Fruit fly (Drosophila melanogaster) whole organism, wandering third instar larva: ENCODE results near the gene TwdlX.

ENCODE experiments used
- Dfd ChIP-seq: fragments of >200 bp; optimal IDR thresholded peaks from 2 replicates; lab custom pipeline; 2017; ENCODE audit warnings: missing biosample characterization, missing genetic modification characterization
- GATAd ChIP-seq: sonication (Bioruptor generic); optimal IDR thresholded peaks from 2 replicates; lab custom pipeline; 2016; ENCODE audit warnings: missing biosample characterization, missing genetic modification characterization
- N ChIP-seq: fragments of >200 bp; optimal IDR thresholded peaks from 2 replicates; lab custom pipeline; 2018; ENCODE audit warnings: missing biosample characterization, missing external identifiers, missing genetic modification characterization
- Sp1 ChIP-seq: fragments of 200-800 bp; sonication (Bioruptor generic); optimal IDR thresholded peaks from 3 replicates; lab custom pipeline; 2019; ENCODE audit warnings: missing biosample characterization, mild to moderate bottlenecking, missing genetic modification characterization, moderate library complexity
- ey ChIP-seq: fragments of 200-800 bp; sonication (Bioruptor generic); optimal IDR thresholded peaks from 2 replicates; lab custom pipeline; 2016; ENCODE audit warnings: missing biosample characterization, missing genetic modification characterization
- lola ChIP-seq: fragments of >200 bp; optimal IDR thresholded peaks from 2 replicates; lab custom pipeline; 2017; ENCODE audit warnings: missing biosample characterization, missing genetic modification characterization
- pan ChIP-seq: fragments of >200 bp; optimal IDR thresholded peaks from 2 replicates; lab custom pipeline; 2017
- rgr ChIP-seq: fragments of 200-800 bp; sonication (Bioruptor generic); optimal IDR thresholded peaks from 3 replicates; lab custom pipeline; 2016; ENCODE audit warnings: missing biosample characterization, mild to moderate bottlenecking, missing genetic modification characterization

dm6 chrX:16711003-16711402 is 19.9 kb upstream of the TwdlX start, which contains the start of gene CG13008:
- no peak for TF ChIP-seq Sp1 (GFP tag; lab: Kevin White, UChicago)
- no peak for TF ChIP-seq Dfd (GFP tag; lab: Kevin White, UChicago)
- TF ChIP-seq ey (GFP tag; lab: Kevin White, UChicago) = no peak
- no peak for TF ChIP-seq rgr (GFP tag; lab: Kevin White, UChicago)
- no peak for TF ChIP-seq lola
- no peak for TF ChIP-seq GATAd (GFP tag; lab: Kevin White, UChicago)
- no peak for TF ChIP-seq pan (lab: Kevin White, UChicago)
- TF ChIP-seq N (GFP tag; lab: Kevin White, UChicago) = no peak
